Worm (Caenorhabditis elegans) whole organism, L4 larva: Measurements from ENCODE around the gene dod-20.
A peak's percentile ranks its signal among the peaks of the same experiment; 100 is the strongest.

Experiments
- F26F4.8 ChIP-seq: fragments of 200-800 bp; sonication (Bioruptor generic); conservative IDR thresholded peaks from 2 replicates; pipeline ENCODE4 v1.3.6; 2022; ENCODE audit warnings: missing genetic modification characterization, missing compliant biosample characterization
- ceh-20 ChIP-seq: fragments of 200-800 bp; sonication (Bioruptor generic); IDR thresholded peaks from 2 replicates; pipeline ENCODE4 v1.3.6; 2022; ENCODE audit warnings: missing genetic modification reagents, missing genetic modification characterization, missing compliant biosample characterization
- ceh-28 ChIP-seq: fragments of 150-350 bp; optimal IDR thresholded peaks from 2 replicates; lab custom pipeline; 2014; ENCODE audit warnings: missing biosample characterization, missing genetic modification reagents, missing genetic modification characterization
- daf-12 ChIP-seq: fragments of 150-350 bp; optimal IDR thresholded peaks from 2 replicates; lab custom pipeline; 2014; ENCODE audit warnings: missing biosample characterization, missing genetic modification reagents, missing genetic modification characterization
- daf-16 ChIP-seq, 3 experiments: sonication (generic microtip); optimal IDR thresholded peaks; 2 replicates each; lab custom pipeline; 2016 to 2017; ENCODE audit warnings: missing genetic modification characterization in 3 of 3, missing genetic modification reagents in 3 of 3, mild to moderate bottlenecking in 2 of 3, missing compliant biosample characterization in 2 of 3, missing biosample characterization in 1 of 3, moderate library complexity in 1 of 3
- daf-8 ChIP-seq: fragments of 200-800 bp; sonication (Bioruptor generic); IDR thresholded peaks from 2 replicates; pipeline ENCODE4 v1.3.6; 2022; ENCODE audit warnings: missing genetic modification characterization, missing compliant biosample characterization
- dmd-6 ChIP-seq: fragments of 200-800 bp; sonication (Bioruptor generic); IDR thresholded peaks from 2 replicates; pipeline ENCODE4 v1.3.6; 2022; ENCODE audit warnings: missing genetic modification reagents, missing genetic modification characterization, missing compliant biosample characterization
- dmd-9 ChIP-seq: fragments of 200-800 bp; sonication (Bioruptor generic); IDR thresholded peaks from 2 replicates; pipeline ENCODE4 v1.3.6; 2022; ENCODE audit warnings: missing genetic modification reagents, missing genetic modification characterization, missing compliant biosample characterization
- dpl-1 ChIP-seq: fragments of 150-350 bp; optimal IDR thresholded peaks from 2 replicates; lab custom pipeline; 2014; ENCODE audit warnings: missing biosample characterization, missing genetic modification reagents, missing genetic modification characterization
- duxl-1 ChIP-seq: sonication (generic microtip); optimal IDR thresholded peaks from 2 replicates; lab custom pipeline; 2016; ENCODE audit warnings: mild to moderate bottlenecking, missing genetic modification characterization, moderate library complexity, missing compliant biosample characterization; ENCODE audit not compliant: poor library complexity
- gei-8 ChIP-seq: fragments of 200-800 bp; sonication (Bioruptor generic); optimal IDR thresholded peaks from 2 replicates; lab custom pipeline; 2018; ENCODE audit warnings: mild to moderate bottlenecking, missing genetic modification characterization, missing compliant biosample characterization
- hlh-11 ChIP-seq: fragments of 200-800 bp; sonication (Bioruptor generic); optimal IDR thresholded peaks from 2 replicates; lab custom pipeline; 2018; ENCODE audit warnings: mild to moderate bottlenecking, missing genetic modification characterization, missing compliant biosample characterization
- lin-13 ChIP-seq: fragments of 150-350 bp; optimal IDR thresholded peaks from 2 replicates; lab custom pipeline; 2014; ENCODE audit warnings: missing biosample characterization, missing genetic modification reagents, missing genetic modification characterization
- madf-9 ChIP-seq: fragments of 200-800 bp; sonication (Bioruptor generic); conservative IDR thresholded peaks from 2 replicates; pipeline ENCODE4 v1.3.6; 2022; ENCODE audit warnings: missing genetic modification reagents, missing genetic modification characterization, missing compliant biosample characterization
- mdl-1 ChIP-seq, 2 experiments: fragments of 150-350 bp in 1 of 2; sonication (generic microtip) in 1 of 2; optimal IDR thresholded peaks; 2 replicates each; lab custom pipeline; 2014 to 2017; ENCODE audit warnings: missing biosample characterization in 2 of 2, missing genetic modification characterization in 2 of 2
- mdt-29 ChIP-seq: fragments of 200-800 bp; sonication (Bioruptor generic); IDR thresholded peaks from 2 replicates; pipeline ENCODE4 v1.3.6; 2022; ENCODE audit warnings: missing genetic modification reagents, missing genetic modification characterization, missing compliant biosample characterization
- mxl-2 ChIP-seq: fragments of 200-800 bp; sonication (Bioruptor generic); conservative IDR thresholded peaks from 2 replicates; pipeline ENCODE4 v1.3.6; 2022; ENCODE audit warnings: missing genetic modification reagents, missing genetic modification characterization, missing compliant biosample characterization
- mxl-3 ChIP-seq: fragments of 200-800 bp; sonication (Bioruptor generic); optimal IDR thresholded peaks from 2 replicates; lab custom pipeline; 2018; ENCODE audit warnings: mild to moderate bottlenecking, missing genetic modification characterization, missing compliant biosample characterization
- nhr-102 ChIP-seq: sonication (generic microtip); optimal IDR thresholded peaks from 2 replicates; lab custom pipeline; 2016; ENCODE audit warnings: mild to moderate bottlenecking, missing genetic modification characterization, moderate library complexity, missing compliant biosample characterization
- nhr-11 ChIP-seq: fragments of 150-350 bp; optimal IDR thresholded peaks from 2 replicates; lab custom pipeline; 2014; ENCODE audit warnings: missing biosample characterization, missing genetic modification characterization
- nhr-28 ChIP-seq: fragments of 150-350 bp; optimal IDR thresholded peaks from 2 replicates; lab custom pipeline; 2014; ENCODE audit warnings: missing biosample characterization, missing genetic modification characterization
- nhr-42 ChIP-seq: fragments of 200-800 bp; sonication (Bioruptor generic); IDR thresholded peaks from 2 replicates; pipeline ENCODE4 v1.3.6; 2022; ENCODE audit warnings: missing genetic modification characterization, missing compliant biosample characterization
- nhr-48 ChIP-seq: sonication (generic microtip); optimal IDR thresholded peaks from 2 replicates; lab custom pipeline; 2016; ENCODE audit warnings: mild to moderate bottlenecking, missing genetic modification characterization, missing compliant biosample characterization
- nhr-76 ChIP-seq: fragments of 150-350 bp; optimal IDR thresholded peaks from 2 replicates; lab custom pipeline; 2014; ENCODE audit warnings: missing biosample characterization, missing genetic modification characterization
- pqm-1 ChIP-seq: sonication (generic microtip); optimal IDR thresholded peaks from 2 replicates; lab custom pipeline; 2017; ENCODE audit warnings: missing biosample characterization, missing genetic modification characterization
- saeg-2 ChIP-seq: fragments of 200-800 bp; sonication (Bioruptor generic); IDR thresholded peaks from 2 replicates; pipeline ENCODE4 v1.3.6; 2022; ENCODE audit warnings: missing genetic modification reagents, missing genetic modification characterization, missing compliant biosample characterization
- unc-62 ChIP-seq, 3 experiments: fragments of 150-350 bp in 1 of 3; sonication (generic microtip); optimal IDR thresholded peaks in 2 of 3; peaks in 1 of 3; 1 replicate in 1 of 3; 2 replicates in 2 of 3; lab custom pipeline; 2014 to 2017; ENCODE audit warnings: missing biosample characterization in 3 of 3, missing genetic modification characterization in 3 of 3, missing genetic modification reagents in 3 of 3, missing genotype in 1 of 3
- vab-7 ChIP-seq: fragments of 200-800 bp; sonication (Bioruptor generic); IDR thresholded peaks from 2 replicates; pipeline ENCODE4 v1.3.6; 2022; ENCODE audit warnings: missing genetic modification reagents, missing genetic modification characterization, missing compliant biosample characterization
- zip-2 ChIP-seq: fragments of 150-350 bp; optimal IDR thresholded peaks from 2 replicates; lab custom pipeline; 2014; ENCODE audit warnings: missing biosample characterization, missing genetic modification characterization

The dod-20 gene

ce11 chrV:417656-418353, 4.4 kb upstream of the dod-20 start, which contains the start of gene irg-8:
Gene irg-8, minus strand, starts transcription at chrV:417706.
- TF ChIP-seq daf-12 (tag; lab: Kevin White, UChicago) (no peak), madf-9 (GFP tag; lab: Robert Waterston, UW) (no peak), ceh-20 (GFP tag; lab: Robert Waterston, UW) (no peak), dmd-6 (peak; percentile 90), nhr-42 (GFP tag; lab: Robert Waterston, UW) (no peak), ceh-28 (tag; lab: Kevin White, UChicago) (no peak), saeg-2 (no peak), nhr-102 (tag; lab: Kevin White, UChicago) (no peak), hlh-11 (tag; lab: Kevin White, UChicago) (peak; percentile 46), lin-13 (GFP tag; lab: Kevin White, UChicago) (no peak), nhr-11 (tag; lab: Kevin White, UChicago) (no peak), mxl-3 (GFP tag; lab: Kevin White, UChicago) (no peak), unc-62 (GFP tag; optimal IDR thresholded peaks at IDR 0.05 in 1 of 2; lab: Kevin White, UChicago) (peak in 1 of 2 experiments; percentile 78), unc-62 (tag; optimal IDR thresholded peaks at IDR 0.05; lab: Kevin White, UChicago) (no peak), gei-8 (GFP tag; lab: Kevin White, UChicago) (no peak), dmd-9 (no peak), mxl-2 (GFP tag; lab: Robert Waterston, UW) (0 out of 2 replicates have a peak, but pooled peaks have one; percentile 51), nhr-76 (tag; lab: Kevin White, UChicago) (no peak), pqm-1 (tag; lab: Kevin White, UChicago) (peak; percentile 17), daf-16 (GFP tag; optimal IDR thresholded peaks at IDR 0.05; lab: Kevin White, UChicago) (no peak), daf-16 (tag; optimal IDR thresholded peaks at IDR 0.05; lab: Kevin White, UChicago) (peak; percentile 10), nhr-48 (tag; lab: Kevin White, UChicago) (peak; percentile 38), nhr-28 (tag; lab: Kevin White, UChicago) (peak; percentile 33), mdt-29 (GFP tag; lab: Robert Waterston, UW) (no peak)

- TF ChIP-seq daf-16 (GFP tag; optimal IDR thresholded peaks at IDR 0.05; lab: Kevin White, UChicago) (no peak), daf-16 (tag; optimal IDR thresholded peaks at IDR 0.05; lab: Kevin White, UChicago) (peak; percentile 30), mdl-1 (tag; optimal IDR thresholded peaks at IDR 0.05; lab: Kevin White, UChicago) (no peak), unc-62 (GFP tag; optimal IDR thresholded peaks at IDR 0.05 in 1 of 2; lab: Kevin White, UChicago) (no peak), unc-62 (tag; optimal IDR thresholded peaks at IDR 0.05; lab: Kevin White, UChicago) (no peak), F26F4.8 (no peak)
- TF ChIP-seq, all 104 proteins: peak for 1
Measured at ce11 chrV:418432-418831, 3.8 kb upstream of the dod-20 start, which contains the start of gene Y39D8A.1. Gene Y39D8A.1, plus strand, starts transcription at chrV:418732.

- TF ChIP-seq daf-16 (GFP tag; optimal IDR thresholded peaks at IDR 0.05; lab: Kevin White, UChicago) (no peak), daf-16 (tag; optimal IDR thresholded peaks at IDR 0.05; lab: Kevin White, UChicago) (no peak), nhr-76 (tag; lab: Kevin White, UChicago) (no peak), dpl-1 (no peak), gei-8 (GFP tag; lab: Kevin White, UChicago) (no peak), zip-2 (no peak), saeg-2 (no peak)
Measured at ce11 chrV:424140-424539, 1.9 kb downstream of the dod-20 start, which contains the start of gene B0554.5. Gene B0554.5, plus strand, starts transcription at chrV:424440.

ce11 chrV:428844-429243, 6.6 kb downstream of the dod-20 start, which contains the start of gene B0554.4:
Gene B0554.4, plus strand, starts transcription at chrV:429144.
- TF ChIP-seq unc-62 (GFP tag; optimal IDR thresholded peaks at IDR 0.05 in 1 of 2; lab: Kevin White, UChicago): peak in 1 of 2 experiments; percentile 75
- no peak for TF ChIP-seq unc-62 (tag; optimal IDR thresholded peaks at IDR 0.05; lab: Kevin White, UChicago)
- TF ChIP-seq duxl-1 (tag; lab: Kevin White, UChicago): no peak
- TF ChIP-seq ceh-28 (tag; lab: Kevin White, UChicago): no peak
- no peak for TF ChIP-seq daf-8 (GFP tag; lab: Robert Waterston, UW)
- TF ChIP-seq vab-7 (GFP tag; lab: Robert Waterston, UW): no peak
